Worm (Caenorhabditis elegans): ENCODE measurements around the gene F46H6.5.
A peak's percentile ranks its signal among the peaks of the same experiment; 100 is the strongest.

The F46H6.5 gene

DNA sequence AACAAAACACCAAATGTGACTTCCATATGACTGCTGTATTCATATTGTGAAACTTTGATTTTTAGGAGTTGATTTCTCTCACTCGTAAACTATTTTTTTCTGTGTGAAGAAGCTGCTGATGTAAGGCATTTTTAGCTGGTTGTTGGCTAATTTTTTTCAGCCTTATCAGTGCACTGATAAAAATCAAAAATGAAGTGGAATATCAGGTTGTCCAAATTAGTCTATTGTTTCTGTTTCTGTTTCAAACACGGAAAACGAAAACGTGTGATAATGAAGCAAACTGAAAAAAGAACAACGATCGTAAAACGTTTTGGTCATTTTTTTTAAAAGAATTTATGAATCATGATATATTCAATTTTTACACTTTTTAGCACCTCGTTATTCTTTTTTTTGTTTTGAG is 11.2 kb downstream of the F46H6.5 start:
- TF ChIP-seq zip-2 (tag; optimal IDR thresholded peaks at IDR 0.05) (no peak), unc-62 (GFP tag; optimal IDR thresholded peaks at IDR 0.05 in 1 of 2) (no peak), unc-62 (tag; optimal IDR thresholded peaks at IDR 0.05) (no peak), mdt-29 (GFP tag; IDR thresholded peaks at IDR 0.05) (no peak), nhr-11 (tag; optimal IDR thresholded peaks at IDR 0.05) (no peak), cey-2 (tag; optimal IDR thresholded peaks at IDR 0.05; ENCODE audit: borderline replicate concordance, insufficient read depth) (no peak), nhr-6 (tag; optimal IDR thresholded peaks at IDR 0.05) (no peak), jun-1 (tag; optimal IDR thresholded peaks at IDR 0.05) (no peak), unc-130 (GFP tag; optimal IDR thresholded peaks at IDR 0.05) (no peak), set-16 (GFP tag; IDR thresholded peaks at IDR 0.05) (no peak), Y5F2A.4 (GFP tag; optimal IDR thresholded peaks at IDR 0.05) (no peak), mxl-2 (GFP tag; conservative IDR thresholded peaks at IDR 0.05) (no peak), nhr-237 (tag; optimal IDR thresholded peaks at IDR 0.05) (no peak), nhr-28 (tag; optimal IDR thresholded peaks at IDR 0.05) (peak; percentile 70), Y48G9A.11 (GFP tag; IDR thresholded peaks at IDR 0.05) (no peak), duxl-1 (tag; optimal IDR thresholded peaks at IDR 0.05; ENCODE audit: poor library complexity) (no peak), zfp-3 (GFP tag; conservative IDR thresholded peaks at IDR 0.05) (no peak), F26F4.8 (GFP tag; conservative IDR thresholded peaks at IDR 0.05) (no peak), daf-12 (tag; optimal IDR thresholded peaks at IDR 0.05) (no peak), dmd-6 (GFP tag; IDR thresholded peaks at IDR 0.05) (peak; percentile 36), tag-97 (GFP tag; IDR thresholded peaks at IDR 0.05) (no peak), dve-1 (tag; optimal IDR thresholded peaks at IDR 0.05; ENCODE audit: insufficient read depth) (peak; percentile 55), hmg-1.1 (GFP tag; IDR thresholded peaks at IDR 0.05) (no peak), lin-13 (GFP tag; optimal IDR thresholded peaks at IDR 0.05) (no peak), ces-1 (GFP tag; optimal IDR thresholded peaks at IDR 0.05) (no peak), R02D3.7 (tag; optimal IDR thresholded peaks at IDR 0.05) (no peak), mdl-1 (tag; optimal IDR thresholded peaks at IDR 0.05) (no peak), daf-16 (GFP tag; optimal IDR thresholded peaks at IDR 0.05) (no peak), daf-16 (tag; optimal IDR thresholded peaks at IDR 0.05) (peak; percentile 65), lsy-2 (tag; optimal IDR thresholded peaks at IDR 0.05) (no peak), snpc-1.2 (GFP tag; IDR thresholded peaks at IDR 0.05) (no peak), ztf-7 (tag; optimal IDR thresholded peaks at IDR 0.05) (no peak), zip-11 (GFP tag; IDR thresholded peaks at IDR 0.05) (no peak), hlh-11 (tag; optimal IDR thresholded peaks at IDR 0.05) (peak; percentile 62), nhr-77 (tag; optimal IDR thresholded peaks at IDR 0.05) (peak; percentile 9), dmd-9 (GFP tag; IDR thresholded peaks at IDR 0.05) (no peak), F10B5.3 (tag; optimal IDR thresholded peaks at IDR 0.05) (no peak), pqm-1 (tag; optimal IDR thresholded peaks at IDR 0.05) (peak; percentile 90), tra-1 (GFP tag; IDR thresholded peaks at IDR 0.05) (no peak), F44E2.7 (GFP tag; IDR thresholded peaks at IDR 0.05) (no peak), lin-15B (tag; optimal IDR thresholded peaks at IDR 0.05) (no peak), F49E8.2 (tag; optimal IDR thresholded peaks at IDR 0.05; ENCODE audit: borderline replicate concordance) (no peak), spr-3 (GFP tag; optimal IDR thresholded peaks at IDR 0.05) (no peak), daf-8 (GFP tag; IDR thresholded peaks at IDR 0.05) (no peak), lir-3 (tag; optimal IDR thresholded peaks at IDR 0.05) (no peak)

Data from whole organism, L4 larva.